Worm (Caenorhabditis elegans) whole organism, L4 larva: ENCODE data around the gene C18G1.7.

ENCODE experiments used
- F37D6.2 ChIP-seq: sonication (generic microtip); optimal IDR thresholded peaks from 2 replicates; lab custom pipeline; 2016; ENCODE audit warnings: mild to moderate bottlenecking, missing genetic modification characterization, missing compliant biosample characterization
- R02D3.7 ChIP-seq: fragments of 150-350 bp; sonication (generic microtip); optimal IDR thresholded peaks from 3 replicates; lab custom pipeline; 2014; ENCODE audit warnings: missing biosample characterization, missing genetic modification characterization
- T20F7.1 ChIP-seq: fragments of 200-800 bp; sonication (Bioruptor generic); optimal IDR thresholded peaks from 2 replicates; lab custom pipeline; 2018; ENCODE audit warnings: mild to moderate bottlenecking, missing genetic modification characterization, missing compliant biosample characterization
- Y105C5A.15 ChIP-seq: fragments of 200-800 bp; sonication (Bioruptor generic); IDR thresholded peaks from 2 replicates; pipeline ENCODE4 v1.3.6; 2022; ENCODE audit warnings: missing genetic modification characterization, missing compliant biosample characterization
- ZK546.5 ChIP-seq, 2 experiments: sonication (generic microtip); optimal IDR thresholded peaks; 2 replicates each; lab custom pipeline; 2017; ENCODE audit warnings: missing biosample characterization in 2 of 2, missing genetic modification characterization in 2 of 2
- aha-1 ChIP-seq: fragments of 150-350 bp; peaks from one replicate; lab custom pipeline; 2014; ENCODE audit warnings: missing biosample characterization, missing genetic modification characterization
- ceh-20 ChIP-seq: fragments of 200-800 bp; sonication (Bioruptor generic); IDR thresholded peaks from 2 replicates; pipeline ENCODE4 v1.3.6; 2022; ENCODE audit warnings: missing genetic modification reagents, missing genetic modification characterization, missing compliant biosample characterization
- ctbp-1 ChIP-seq: fragments of 200-800 bp; sonication (Bioruptor generic); IDR thresholded peaks from 2 replicates; pipeline ENCODE4 v1.3.6; 2022; ENCODE audit warnings: missing genetic modification reagents, missing genetic modification characterization, missing compliant biosample characterization
- daf-8 ChIP-seq: fragments of 200-800 bp; sonication (Bioruptor generic); IDR thresholded peaks from 2 replicates; pipeline ENCODE4 v1.3.6; 2022; ENCODE audit warnings: missing genetic modification characterization, missing compliant biosample characterization
- dmd-8 ChIP-seq: fragments of 200-800 bp; sonication (Bioruptor generic); IDR thresholded peaks from 2 replicates; pipeline ENCODE4 v1.3.6; 2022; ENCODE audit warnings: missing genetic modification characterization, missing compliant biosample characterization
- egl-43 ChIP-seq: fragments of 200-800 bp; sonication (Bioruptor generic); IDR thresholded peaks from 2 replicates; pipeline ENCODE4 v1.3.6; 2022; ENCODE audit warnings: missing genetic modification reagents, missing genetic modification characterization, missing compliant biosample characterization
- gei-8 ChIP-seq: fragments of 200-800 bp; sonication (Bioruptor generic); optimal IDR thresholded peaks from 2 replicates; lab custom pipeline; 2018; ENCODE audit warnings: mild to moderate bottlenecking, missing genetic modification characterization, missing compliant biosample characterization
- lim-7 ChIP-seq: fragments of 200-800 bp; sonication (Bioruptor generic); IDR thresholded peaks from 2 replicates; pipeline ENCODE4 v1.3.6; 2022; ENCODE audit warnings: missing genetic modification characterization, missing compliant biosample characterization
- madf-5 ChIP-seq, 2 experiments: fragments of 200-800 bp; sonication (Bioruptor generic); IDR thresholded peaks; 2 replicates each; pipeline ENCODE4 v1.3.6; 2022; ENCODE audit warnings: missing compliant biosample characterization in 2 of 2, missing genetic modification characterization in 2 of 2
- mdt-29 ChIP-seq: fragments of 200-800 bp; sonication (Bioruptor generic); IDR thresholded peaks from 2 replicates; pipeline ENCODE4 v1.3.6; 2022; ENCODE audit warnings: missing genetic modification reagents, missing genetic modification characterization, missing compliant biosample characterization
- mxl-2 ChIP-seq: fragments of 200-800 bp; sonication (Bioruptor generic); conservative IDR thresholded peaks from 2 replicates; pipeline ENCODE4 v1.3.6; 2022; ENCODE audit warnings: missing genetic modification reagents, missing genetic modification characterization, missing compliant biosample characterization
- nhr-102 ChIP-seq: sonication (generic microtip); optimal IDR thresholded peaks from 2 replicates; lab custom pipeline; 2016; ENCODE audit warnings: mild to moderate bottlenecking, missing genetic modification characterization, moderate library complexity, missing compliant biosample characterization
- nhr-11 ChIP-seq: fragments of 150-350 bp; optimal IDR thresholded peaks from 2 replicates; lab custom pipeline; 2014; ENCODE audit warnings: missing biosample characterization, missing genetic modification characterization
- nhr-237 ChIP-seq: sonication (generic microtip); optimal IDR thresholded peaks from 2 replicates; lab custom pipeline; 2017; ENCODE audit warnings: missing biosample characterization, missing genetic modification characterization
- nhr-48 ChIP-seq: sonication (generic microtip); optimal IDR thresholded peaks from 2 replicates; lab custom pipeline; 2016; ENCODE audit warnings: mild to moderate bottlenecking, missing genetic modification characterization, missing compliant biosample characterization
- rbr-2 ChIP-seq: sonication (generic microtip); optimal IDR thresholded peaks from 2 replicates; lab custom pipeline; 2016; ENCODE audit warnings: missing genotype, missing genetic modification characterization, missing compliant biosample characterization
- sdz-12 ChIP-seq: fragments of 200-800 bp; sonication (Bioruptor generic); optimal IDR thresholded peaks from 2 replicates; lab custom pipeline; 2018; ENCODE audit warnings: mild to moderate bottlenecking, missing genetic modification characterization, missing compliant biosample characterization
- spr-1 ChIP-seq: sonication (generic microtip); optimal IDR thresholded peaks from 2 replicates; lab custom pipeline; 2016; ENCODE audit warnings: mild to moderate bottlenecking, missing genetic modification characterization, missing compliant biosample characterization
- tra-1 ChIP-seq: fragments of 200-800 bp; sonication (Bioruptor generic); IDR thresholded peaks from 2 replicates; pipeline ENCODE4 v1.3.6; 2022; ENCODE audit warnings: missing genetic modification reagents, missing genetic modification characterization, missing compliant biosample characterization
- unc-130 ChIP-seq: sonication (generic microtip); optimal IDR thresholded peaks from 2 replicates; lab custom pipeline; 2016; ENCODE audit warnings: missing genetic modification reagents, missing genetic modification characterization, missing compliant biosample characterization
- unc-62 ChIP-seq, 3 experiments: fragments of 150-350 bp in 1 of 3; sonication (generic microtip); optimal IDR thresholded peaks in 2 of 3; peaks in 1 of 3; 1 replicate in 1 of 3; 2 replicates in 2 of 3; lab custom pipeline; 2014 to 2017; ENCODE audit warnings: missing biosample characterization in 3 of 3, missing genetic modification characterization in 3 of 3, missing genetic modification reagents in 3 of 3, missing genotype in 1 of 3

The C18G1.7 gene

DNA sequence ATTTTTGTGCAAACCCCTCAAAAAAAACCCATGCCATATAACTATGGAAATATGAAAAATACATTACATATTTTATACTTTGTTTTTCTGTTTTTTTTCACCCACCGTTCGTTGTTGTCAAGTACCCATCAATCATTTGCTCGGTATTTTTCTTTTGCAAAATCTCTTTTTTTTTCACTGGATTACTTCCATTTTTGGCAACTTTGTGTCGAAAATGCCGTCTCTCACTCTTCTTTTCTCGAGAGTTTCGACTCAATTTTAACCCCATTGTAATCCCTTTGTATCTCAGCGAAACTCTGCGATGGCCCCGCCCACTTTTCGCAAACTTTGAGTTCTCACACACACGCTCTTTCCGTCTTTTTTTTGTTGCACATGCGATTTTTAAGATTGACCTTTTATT lies 29.8 kb downstream of the C18G1.7 start:
- TF ChIP-seq ZK546.5 (tag; optimal IDR thresholded peaks at IDR 0.05; lab: Kevin White, UChicago) (no peak), unc-62 (GFP tag; optimal IDR thresholded peaks at IDR 0.05 in 1 of 2; lab: Kevin White, UChicago) (peak in 1 of 2 experiments; percentile 68), unc-62 (tag; optimal IDR thresholded peaks at IDR 0.05; lab: Kevin White, UChicago) (no peak), unc-130 (GFP tag; lab: Kevin White, UChicago) (no peak), lim-7 (no peak), ceh-20 (GFP tag; lab: Robert Waterston, UW) (0 out of 2 replicates have a peak, but pooled peaks have one; percentile 32), dmd-8 (GFP tag; lab: Robert Waterston, UW) (no peak), ctbp-1 (no peak), sdz-12 (no peak)

DNA sequence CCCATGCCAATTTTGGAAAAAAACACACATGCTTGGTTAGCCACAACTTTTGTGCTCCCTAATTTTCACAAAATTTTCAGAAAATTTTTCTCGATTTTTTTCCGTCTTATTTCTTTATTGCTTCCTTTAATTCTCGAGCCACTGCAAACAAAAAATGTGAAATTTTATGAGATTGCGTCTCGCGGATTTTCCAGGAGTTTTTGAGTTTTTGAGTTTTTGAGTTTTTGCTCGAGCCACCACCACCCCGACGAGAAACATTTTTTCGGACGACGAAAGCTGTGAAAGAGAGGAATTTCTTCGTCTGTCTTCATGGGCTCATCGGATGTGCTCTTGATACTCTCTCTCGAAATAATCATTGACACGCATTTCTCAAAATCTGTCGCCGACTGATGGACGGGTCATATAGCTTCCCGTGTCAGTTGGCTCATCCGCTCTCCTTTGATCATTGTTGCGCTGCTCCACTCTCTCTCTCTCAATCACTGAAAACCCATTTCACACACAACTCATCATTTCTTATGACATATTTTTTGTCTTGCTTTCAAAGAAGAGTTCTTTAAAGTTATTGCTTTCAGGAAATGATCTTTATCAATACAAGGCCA lies 32.1 kb downstream of the C18G1.7 start, which contains the start of gene C18G1.1:
Gene C18G1.1, plus strand, starts transcription at position 573 of the 599 bp plus-strand sequence.
- TF ChIP-seq nhr-48 (tag; lab: Kevin White, UChicago) (no peak), unc-62 (GFP tag; optimal IDR thresholded peaks at IDR 0.05 in 1 of 2; lab: Kevin White, UChicago) (peak in 1 of 2 experiments; percentile 94), unc-62 (tag; optimal IDR thresholded peaks at IDR 0.05; lab: Kevin White, UChicago) (no peak), daf-8 (no peak), egl-43 (no peak), gei-8 (GFP tag; lab: Kevin White, UChicago) (no peak)

DNA sequence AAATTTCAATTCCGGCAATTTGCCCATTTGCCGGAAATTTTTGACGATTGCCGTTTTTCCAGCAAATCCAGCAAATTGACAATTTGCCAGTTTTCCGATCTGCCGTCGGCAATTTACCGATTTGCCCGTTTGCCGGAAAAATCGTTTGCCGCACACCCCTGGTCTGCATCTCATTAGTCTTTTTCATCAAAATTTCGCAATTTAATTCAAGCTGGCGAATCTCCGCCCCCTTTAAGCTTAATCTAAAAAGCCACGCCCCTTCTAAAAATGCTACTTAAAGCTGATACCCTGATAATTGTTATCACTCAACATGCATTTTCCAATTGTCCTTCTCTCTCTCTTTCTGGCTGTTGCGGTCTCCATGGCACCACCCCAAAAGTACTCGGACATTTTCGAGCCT lies 37.9 kb downstream of the C18G1.7 start, which contains the start of gene Y60C6A.1:
Gene Y60C6A.1, plus strand, starts transcription at position 301 of the 400 bp plus-strand sequence.
- TF ChIP-seq sdz-12 (no peak), R02D3.7 (no peak), spr-1 (tag; lab: Kevin White, UChicago) (no peak), madf-5 (GFP tag; IDR thresholded peaks at IDR 0.05; lab: Robert Waterston, UW) (no peak), aha-1 (tag; lab: Kevin White, UChicago) (peak; percentile 59)

DNA sequence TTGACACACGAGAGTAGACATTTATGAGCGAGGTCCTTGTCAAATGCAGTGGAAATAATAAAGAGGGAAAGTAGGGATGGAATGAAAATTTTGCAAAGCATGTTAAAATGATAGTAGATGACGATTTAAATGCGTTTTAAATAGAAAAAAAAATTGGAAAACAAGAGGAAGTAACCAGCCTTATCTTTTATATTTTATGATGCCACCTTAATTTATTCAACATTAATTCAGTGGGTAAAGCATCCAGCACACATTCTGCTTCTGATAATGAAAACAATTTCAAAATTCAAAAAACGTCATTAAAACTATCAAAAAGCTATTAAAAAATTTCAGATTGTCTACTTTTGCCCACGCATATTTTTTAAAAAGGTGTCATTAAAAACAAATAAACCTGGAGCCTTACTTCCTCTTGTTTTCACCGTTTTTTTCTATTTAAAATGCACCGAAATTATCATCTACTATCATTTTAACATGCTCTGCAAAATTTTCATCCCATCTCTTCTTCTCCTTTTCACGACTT lies 40.0 kb downstream of the C18G1.7 start, which contains the start of the genes Y60C6A.2 and Y60C6A.3:
Gene Y60C6A.2, minus strand, starts transcription at position 101 of the 520 bp plus-strand sequence.
Gene Y60C6A.3, plus strand, starts transcription at position 470 of the 520 bp plus-strand sequence.
- TF ChIP-seq spr-1 (tag; lab: Kevin White, UChicago) (no peak), aha-1 (tag; lab: Kevin White, UChicago) (peak; percentile 44)

DNA sequence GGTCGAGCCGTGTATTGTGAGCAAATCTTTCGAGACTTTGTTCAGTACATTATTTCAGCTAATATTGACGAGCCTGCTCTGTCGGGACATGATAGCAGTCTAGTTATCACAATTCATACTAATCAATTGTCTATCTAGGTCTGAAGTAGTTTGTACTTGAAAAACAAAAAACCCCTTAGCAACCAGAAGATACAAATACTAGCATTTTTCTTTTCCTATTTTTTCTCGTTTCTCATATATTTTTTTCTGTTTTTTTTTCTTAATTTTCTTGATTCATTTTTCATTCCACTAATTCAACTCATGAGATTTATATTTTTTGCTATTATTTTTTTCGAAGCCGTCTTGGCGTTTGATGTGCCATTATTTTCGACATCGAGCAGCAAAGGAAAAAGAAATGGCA lies 41.8 kb downstream of the C18G1.7 start, which contains the start of gene R02F11.9:
Gene R02F11.9, plus strand, starts transcription at position 301 of the 400 bp plus-strand sequence.
- TF ChIP-seq tra-1 (no peak), Y105C5A.15 (GFP tag; lab: Robert Waterston, UW) (no peak), mdt-29 (GFP tag; lab: Robert Waterston, UW) (no peak), rbr-2 (tag; lab: Kevin White, UChicago) (no peak), F37D6.2 (no peak), nhr-11 (tag; lab: Kevin White, UChicago) (no peak)

DNA sequence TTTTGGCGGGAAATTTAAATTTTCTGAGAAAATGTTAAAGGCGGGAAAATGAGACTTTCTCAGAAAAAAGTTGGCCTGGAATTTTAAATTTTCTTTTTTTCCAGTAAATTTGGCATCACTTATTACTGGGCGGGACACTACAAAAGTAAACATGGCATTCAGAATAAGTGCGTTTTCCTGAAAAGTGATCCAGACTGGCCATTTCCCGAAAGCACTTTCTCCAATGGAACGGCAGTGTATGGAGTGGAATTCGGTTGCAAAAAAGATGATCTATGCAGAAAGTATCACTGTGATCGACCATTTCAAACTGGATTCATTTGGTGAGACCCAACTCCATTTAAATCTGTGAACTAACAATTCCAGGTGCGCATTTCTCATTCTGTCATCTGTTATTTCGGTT lies 42.5 kb downstream of the C18G1.7 start:
- TF ChIP-seq daf-8: no peak
- TF ChIP-seq nhr-102: no peak
- TF ChIP-seq mdt-29 (GFP tag; lab: Robert Waterston, UW): no peak
- TF ChIP-seq aha-1 (tag; lab: Kevin White, UChicago): peak; percentile 91
- TF ChIP-seq nhr-237: no peak
- TF ChIP-seq unc-62 (GFP tag; optimal IDR thresholded peaks at IDR 0.05 in 1 of 2; lab: Kevin White, UChicago): peak in 1 of 2 experiments; percentile 32
- TF ChIP-seq unc-62 (tag; optimal IDR thresholded peaks at IDR 0.05; lab: Kevin White, UChicago): no peak
- no peak for TF ChIP-seq mxl-2 (GFP tag; lab: Robert Waterston, UW)
- TF ChIP-seq, all 104 proteins: peak for 2

DNA sequence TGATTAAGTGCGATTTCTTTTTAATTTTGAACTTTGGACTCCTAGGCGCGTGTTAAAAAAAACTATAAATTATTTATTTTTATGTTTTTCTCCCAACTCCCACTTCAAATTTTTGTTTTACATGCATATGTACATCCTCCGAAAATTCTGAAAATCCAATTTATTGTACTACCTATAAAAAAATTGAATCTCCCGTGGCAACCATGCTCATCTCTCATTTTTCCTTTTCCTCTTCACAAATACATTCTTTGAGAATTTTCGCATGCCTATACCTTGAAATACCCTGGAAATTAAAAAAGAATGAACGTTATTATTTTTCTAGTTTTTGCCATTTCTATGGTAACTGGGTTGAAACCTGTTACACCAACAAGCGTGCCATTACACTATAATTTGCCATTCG lies 43.5 kb downstream of the C18G1.7 start, which contains the start of gene R02F11.10:
Gene R02F11.10, plus strand, starts transcription at position 301 of the 400 bp plus-strand sequence.
- TF ChIP-seq aha-1 (tag; lab: Kevin White, UChicago) (peak; percentile 37), T20F7.1 (no peak)
